Fruit fly (Drosophila melanogaster) whole organism, embryonic: ENCODE measurements around the gene haf.
A peak's percentile ranks its signal among the peaks of the same experiment; 100 is the strongest.

Experiments
- Ada2b ChIP-seq: fragments of 200-800 bp; sonication (Bioruptor generic); IDR thresholded peaks from 2 replicates; pipeline ENCODE4 v1.3.6; 2022; ENCODE audit warnings: missing biosample characterization, missing genetic modification characterization
- Asciz ChIP-seq: fragments of 200-800 bp; sonication (Bioruptor generic); optimal IDR thresholded peaks from 2 replicates; lab custom pipeline; 2017; ENCODE audit warnings: missing biosample characterization, mild to moderate bottlenecking, missing genetic modification characterization, missing genetic modification reagents
- BtbVII ChIP-seq: fragments of 200-800 bp; sonication (Bioruptor generic); optimal IDR thresholded peaks from 3 replicates; lab custom pipeline; 2017; ENCODE audit warnings: missing biosample characterization, mild to moderate bottlenecking, missing genetic modification characterization
- CG10209 ChIP-seq: fragments of 200-800 bp; sonication (Bioruptor generic); optimal IDR thresholded peaks from 3 replicates; lab custom pipeline; 2017; ENCODE audit warnings: missing biosample characterization, mild to moderate bottlenecking, missing genetic modification characterization, missing genetic modification reagents
- CG10979 ChIP-seq: fragments of 200-800 bp; sonication (Bioruptor generic); optimal IDR thresholded peaks from 2 replicates; lab custom pipeline; 2018; ENCODE audit warnings: missing biosample characterization, mild to moderate bottlenecking, missing genetic modification characterization, moderate library complexity
- CG11504 ChIP-seq: fragments of 200-800 bp; sonication (Bioruptor generic); optimal IDR thresholded peaks from 3 replicates; lab custom pipeline; 2019; ENCODE audit warnings: missing biosample characterization, mild to moderate bottlenecking, missing genetic modification characterization, moderate library complexity
- CG12659 ChIP-seq: fragments of 200-800 bp; sonication (Bioruptor generic); optimal IDR thresholded peaks from 3 replicates; lab custom pipeline; 2017; ENCODE audit warnings: mild to moderate bottlenecking, missing biosample characterization, missing genetic modification reagents, missing genetic modification characterization
- CG13296 ChIP-seq: fragments of 200-800 bp; sonication (Bioruptor generic); optimal IDR thresholded peaks from 3 replicates; lab custom pipeline; 2018; ENCODE audit warnings: missing biosample characterization, mild to moderate bottlenecking, missing genetic modification characterization
- CG13775 ChIP-seq: fragments of 200-800 bp; sonication (Bioruptor generic); optimal IDR thresholded peaks from 3 replicates; lab custom pipeline; 2017; ENCODE audit warnings: missing biosample characterization, mild to moderate bottlenecking, missing genetic modification characterization
- CG14965 ChIP-seq: fragments of 200-800 bp; sonication (Bioruptor generic); optimal IDR thresholded peaks from 2 replicates; lab custom pipeline; 2016; ENCODE audit warnings: missing biosample characterization, missing genetic modification characterization, borderline replicate concordance
- CG2678 ChIP-seq: fragments of 200-800 bp; sonication (Bioruptor generic); optimal IDR thresholded peaks from 3 replicates; lab custom pipeline; 2019; ENCODE audit warnings: missing biosample characterization, mild to moderate bottlenecking, missing genetic modification characterization, moderate library complexity
- CG30403 ChIP-seq: fragments of 200-800 bp; sonication (Bioruptor generic); optimal IDR thresholded peaks from 3 replicates; lab custom pipeline; 2016; ENCODE audit warnings: missing biosample characterization, missing genetic modification characterization
- CG31441 ChIP-seq: fragments of 200-800 bp; sonication (Bioruptor generic); IDR thresholded peaks from 2 replicates; pipeline ENCODE4 v1.3.6; 2022; ENCODE audit warnings: missing biosample characterization, missing genetic modification characterization
- CG3838 ChIP-seq: fragments of 200-800 bp; sonication (Bioruptor generic); optimal IDR thresholded peaks from 3 replicates; lab custom pipeline; 2016; ENCODE audit warnings: missing biosample characterization, missing genetic modification characterization
- CG4328 ChIP-seq: fragments of 200-800 bp; sonication (Bioruptor generic); optimal IDR thresholded peaks from 3 replicates; lab custom pipeline; 2017; ENCODE audit warnings: missing biosample characterization, missing genetic modification reagents, missing genetic modification characterization
- CG4404 ChIP-seq: fragments of 200-800 bp; sonication (Bioruptor generic); IDR thresholded peaks from 2 replicates; pipeline ENCODE4 v1.3.6; 2022; ENCODE audit warnings: missing biosample characterization, missing genetic modification characterization
- CG4424 ChIP-seq: fragments of 200-800 bp; sonication (Bioruptor generic); optimal IDR thresholded peaks from 3 replicates; lab custom pipeline; 2016; ENCODE audit warnings: missing biosample characterization, missing genetic modification characterization
- CG5180 ChIP-seq: fragments of 200-800 bp; sonication (Bioruptor generic); optimal IDR thresholded peaks from 3 replicates; lab custom pipeline; 2017; ENCODE audit warnings: missing biosample characterization, missing genetic modification characterization, mild to moderate bottlenecking, moderate library complexity, missing genetic modification reagents
- CG6854 ChIP-seq: fragments of 200-800 bp; sonication (Bioruptor generic); optimal IDR thresholded peaks from 3 replicates; lab custom pipeline; 2017; ENCODE audit warnings: missing biosample characterization, mild to moderate bottlenecking, missing genetic modification characterization
- CG7745 ChIP-seq: fragments of 200-800 bp; sonication (Bioruptor generic); optimal IDR thresholded peaks from 2 replicates; lab custom pipeline; 2018; ENCODE audit warnings: missing biosample characterization, mild to moderate bottlenecking, missing genetic modification characterization, moderate library complexity
- CG7839 ChIP-seq: fragments of 200-800 bp; sonication (Bioruptor generic); optimal IDR thresholded peaks from 3 replicates; lab custom pipeline; 2018; ENCODE audit warnings: missing biosample characterization, mild to moderate bottlenecking, missing genetic modification characterization, moderate library complexity
- CG8290 ChIP-seq, 3 experiments: fragments of 200-800 bp; sonication (Bioruptor generic); optimal IDR thresholded peaks; 2 replicates each; lab custom pipeline; 2016 to 2019; ENCODE audit warnings: missing biosample characterization in 3 of 3, missing genetic modification characterization in 3 of 3, mild to moderate bottlenecking in 2 of 3, moderate library complexity in 1 of 3
- CG9215 ChIP-seq: fragments of 200-800 bp; sonication (Bioruptor generic); IDR thresholded peaks from 2 replicates; pipeline ENCODE4 v1.3.6; 2022; ENCODE audit warnings: missing biosample characterization, missing genetic modification characterization
- CG9437 ChIP-seq: fragments of 200-800 bp; sonication (Bioruptor generic); optimal IDR thresholded peaks from 2 replicates; lab custom pipeline; 2018; ENCODE audit warnings: missing biosample characterization, mild to moderate bottlenecking, missing genetic modification characterization
- CoRest ChIP-seq: fragments of 200-800 bp; sonication (Bioruptor generic); optimal IDR thresholded peaks from 3 replicates; lab custom pipeline; 2018; ENCODE audit warnings: missing biosample characterization, mild to moderate bottlenecking, missing genetic modification characterization, moderate library complexity
- HLHmδ ChIP-seq: fragments of 200-800 bp; sonication (Bioruptor generic); optimal IDR thresholded peaks from 2 replicates; lab custom pipeline; 2018; ENCODE audit warnings: missing biosample characterization, mild to moderate bottlenecking, missing genetic modification characterization, moderate library complexity
- Hey ChIP-seq: fragments of 200-800 bp; sonication (Bioruptor generic); optimal IDR thresholded peaks from 3 replicates; lab custom pipeline; 2018; ENCODE audit warnings: missing biosample characterization, mild to moderate bottlenecking, missing genetic modification characterization
- Hsf ChIP-seq: fragments of 200-800 bp; sonication (Bioruptor generic); optimal IDR thresholded peaks from 3 replicates; lab custom pipeline; 2016; ENCODE audit warnings: missing biosample characterization, missing genetic modification characterization
- Med ChIP-seq: fragments of 200-800 bp; sonication (Bioruptor generic); peaks from one replicate; lab custom pipeline; 2016; ENCODE audit warnings: missing biosample characterization, missing genetic modification characterization, mild to moderate bottlenecking, inconsistent platforms, moderate library complexity
- Meics ChIP-seq: fragments of 200-800 bp; sonication (Bioruptor generic); optimal IDR thresholded peaks from 2 replicates; lab custom pipeline; 2017; ENCODE audit warnings: missing biosample characterization, mild to moderate bottlenecking, missing genetic modification characterization
- Mrtf ChIP-seq: fragments of 200-800 bp; sonication (Bioruptor generic); IDR thresholded peaks from 3 replicates; pipeline ENCODE4 v1.3.6; 2022; ENCODE audit warnings: missing biosample characterization, missing genetic modification characterization
- PHDP ChIP-seq: fragments of 200-800 bp; sonication (Bioruptor generic); optimal IDR thresholded peaks from 3 replicates; lab custom pipeline; 2018; ENCODE audit warnings: missing biosample characterization, mild to moderate bottlenecking, missing genetic modification characterization, moderate library complexity
- Six4 ChIP-seq: fragments of 200-800 bp; sonication (Bioruptor generic); optimal IDR thresholded peaks from 2 replicates; lab custom pipeline; 2016; ENCODE audit warnings: missing biosample characterization, missing genetic modification characterization
- Ssrp ChIP-seq: fragments of 200-800 bp; sonication (Bioruptor generic); optimal IDR thresholded peaks from 2 replicates; lab custom pipeline; 2018; ENCODE audit warnings: missing biosample characterization, mild to moderate bottlenecking, missing genetic modification characterization, moderate library complexity
- Xbp1 ChIP-seq: fragments of 200-800 bp; sonication (Bioruptor generic); optimal IDR thresholded peaks from 3 replicates; lab custom pipeline; 2016; ENCODE audit warnings: missing biosample characterization, mild to moderate bottlenecking, missing genetic modification characterization
- az2 ChIP-seq: fragments of 200-800 bp; sonication (Bioruptor generic); optimal IDR thresholded peaks from 3 replicates; lab custom pipeline; 2016; ENCODE audit warnings: missing biosample characterization, missing genetic modification characterization
- cad ChIP-seq: fragments of >200 bp; optimal IDR thresholded peaks from 2 replicates; lab custom pipeline; 2017; ENCODE audit warnings: missing biosample characterization, missing genetic modification characterization
- ci ChIP-seq: fragments of 200-800 bp; sonication (Bioruptor generic); IDR thresholded peaks from 3 replicates; pipeline ENCODE4 v1.3.6; 2022; ENCODE audit warnings: missing biosample characterization, missing genetic modification characterization
- fd96Cb ChIP-seq: fragments of 200-800 bp; sonication (Bioruptor generic); optimal IDR thresholded peaks from 2 replicates; lab custom pipeline; 2018; ENCODE audit warnings: missing biosample characterization, mild to moderate bottlenecking, missing genetic modification characterization, moderate library complexity
- grau ChIP-seq: fragments of 200-800 bp; optimal IDR thresholded peaks from 3 replicates; lab custom pipeline; 2019; ENCODE audit warnings: missing biosample characterization, mild to moderate bottlenecking, missing genetic modification characterization, moderate library complexity
- ind ChIP-seq: fragments of 200-800 bp; sonication (Bioruptor generic); optimal IDR thresholded peaks from 3 replicates; lab custom pipeline; 2016; ENCODE audit warnings: missing biosample characterization, missing genetic modification characterization
- ken ChIP-seq: fragments of 200-800 bp; sonication (Bioruptor generic); IDR thresholded peaks from 3 replicates; pipeline ENCODE4 v1.3.6; 2022; ENCODE audit warnings: missing biosample characterization, missing genetic modification characterization
- kni ChIP-seq: fragments of 200-800 bp; sonication (Bioruptor generic); optimal IDR thresholded peaks from 3 replicates; lab custom pipeline; 2017; ENCODE audit warnings: mild to moderate bottlenecking, missing biosample characterization, missing genetic modification reagents, missing genetic modification characterization
- nau ChIP-seq: fragments of 200-800 bp; sonication (Bioruptor generic); optimal IDR thresholded peaks from 3 replicates; lab custom pipeline; 2017; ENCODE audit warnings: missing biosample characterization, mild to moderate bottlenecking, missing genetic modification characterization, missing genetic modification reagents
- nmo ChIP-seq: fragments of 200-800 bp; sonication (Bioruptor generic); optimal IDR thresholded peaks from 2 replicates; lab custom pipeline; 2018; ENCODE audit warnings: missing biosample characterization, mild to moderate bottlenecking, missing genetic modification characterization, moderate library complexity
- pan ChIP-seq, 4 experiments: fragments of >200 bp in 3 of 4; fragments of 200-800 bp in 1 of 4; sonication (Bioruptor generic) in 1 of 4; optimal IDR thresholded peaks in 3 of 4; IDR thresholded peaks in 1 of 4; 2 replicates each; pipeline versions ENCODE4 v1.3.6 to Lab custom; 2017 to 2022; ENCODE audit warnings: missing biosample characterization in 2 of 4, missing genetic modification characterization in 2 of 4, mixed read lengths in 1 of 4
- phol ChIP-seq: fragments of 200-800 bp; sonication (Bioruptor generic); optimal IDR thresholded peaks from 3 replicates; lab custom pipeline; 2018; ENCODE audit warnings: missing biosample characterization, mild to moderate bottlenecking, missing genetic modification characterization, moderate library complexity
- scrt ChIP-seq: fragments of 200-800 bp; sonication (Bioruptor generic); optimal IDR thresholded peaks from 2 replicates; lab custom pipeline; 2018; ENCODE audit warnings: missing biosample characterization, mild to moderate bottlenecking, missing genetic modification characterization, moderate library complexity
- zf30C ChIP-seq: fragments of 200-800 bp; sonication (Bioruptor generic); optimal IDR thresholded peaks from 3 replicates; lab custom pipeline; 2018; ENCODE audit warnings: missing biosample characterization, mild to moderate bottlenecking, missing genetic modification characterization

The haf gene

DNA sequence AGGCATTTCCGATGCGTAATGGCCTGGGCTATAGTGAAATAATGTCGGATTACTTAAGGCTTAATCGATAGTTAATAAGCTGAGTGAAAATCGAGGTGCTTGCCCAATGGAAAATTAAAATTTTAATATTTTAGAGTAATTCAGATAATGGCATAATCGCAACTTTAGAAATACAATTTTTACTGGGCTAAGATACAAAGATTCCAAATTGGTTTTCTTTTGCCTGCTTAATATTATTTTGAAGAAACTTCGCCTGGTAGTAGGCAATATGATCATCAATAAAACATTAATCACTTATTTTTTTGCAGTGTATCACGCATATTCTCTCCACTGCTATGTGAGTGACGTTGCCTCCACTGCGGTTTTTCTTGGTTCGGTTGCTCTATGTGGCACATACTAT, 64.3 kb downstream of the haf start (continued):
- TF ChIP-seq CG4328 (GFP tag; lab: Kevin White, UChicago), result peak; percentile 10
- peak; percentile 15 for TF ChIP-seq Xbp1 (GFP tag; lab: Kevin White, UChicago)
- TF ChIP-seq CG9215 (GFP tag; lab: Robert Waterston, UW), result no peak
- TF ChIP-seq scrt (GFP tag; lab: Kevin White, UChicago), result peak; percentile 10
- TF ChIP-seq CG12659 (GFP tag; lab: Kevin White, UChicago), result peak; percentile 40
- peak; percentile 18 for TF ChIP-seq nmo (GFP tag; lab: Kevin White, UChicago)
- TF ChIP-seq CG10979 (tag; lab: Kevin White, UChicago), result peak; percentile 9
- no peak for TF ChIP-seq CG14965 (GFP tag; lab: Kevin White, UChicago)
- peak; percentile 80 for TF ChIP-seq CG2678 (tag; lab: Kevin White, UChicago)
- TF ChIP-seq zf30C (GFP tag; lab: Kevin White, UChicago), result no peak
- peak; percentile 56 for TF ChIP-seq CoRest (tag; lab: Kevin White, UChicago)
- peak; percentile 68 for TF ChIP-seq CG11504 (tag; lab: Kevin White, UChicago)
- peak; percentile 57; the same call in 1 of the 2 replicates for TF ChIP-seq CG31441 (GFP tag; lab: Robert Waterston, UW)
- TF ChIP-seq CG9437 (GFP tag; lab: Kevin White, UChicago), result peak; percentile 40
- TF ChIP-seq CG6854 (GFP tag; lab: Kevin White, UChicago), result peak; percentile 46
- peak; percentile 75 for TF ChIP-seq BtbVII (GFP tag; lab: Kevin White, UChicago)
- TF ChIP-seq CG13775 (GFP tag; lab: Kevin White, UChicago), result peak; percentile 13
- TF ChIP-seq CG10209 (GFP tag; lab: Kevin White, UChicago), result peak; percentile 28
- no peak for TF ChIP-seq Hey
- TF ChIP-seq CG13296 (GFP tag; lab: Kevin White, UChicago), result peak; percentile 37
- TF ChIP-seq az2 (GFP tag; lab: Kevin White, UChicago), result peak; percentile 4
- no peak for TF ChIP-seq pan (optimal IDR thresholded peaks at IDR 0.05; lab: Kevin White, UChicago)
- TF ChIP-seq pan (GFP tag; optimal IDR thresholded peaks at IDR 0.05 in 1 of 2, IDR thresholded peaks at IDR 0.05 in 1 of 2), result peak in 1 of 2 experiments; percentile 26
- peak; percentile 31 for TF ChIP-seq PHDP (tag; lab: Kevin White, UChicago)
- TF ChIP-seq ken (GFP tag; lab: Robert Waterston, UW), result no peak
- TF ChIP-seq HLHmδ, result no peak
- TF ChIP-seq CG4404 (GFP tag; lab: Robert Waterston, UW), result no peak
- no peak for TF ChIP-seq kni (GFP tag; lab: Kevin White, UChicago)
- no peak for TF ChIP-seq CG3838 (GFP tag; lab: Kevin White, UChicago)
- no peak for TF ChIP-seq CG7745 (tag; lab: Kevin White, UChicago)
- TF ChIP-seq CG7839 (tag; lab: Kevin White, UChicago), result peak; percentile 65
- 0 out of 3 replicates have a peak, but pooled peaks have one; percentile 28 for TF ChIP-seq ci
- peak; percentile 16 for TF ChIP-seq nau (GFP tag; lab: Kevin White, UChicago)
- peak; percentile 19 for TF ChIP-seq CG5180 (GFP tag; lab: Kevin White, UChicago)
- peak; percentile 41 for TF ChIP-seq CG30403 (GFP tag; lab: Kevin White, UChicago)
- peak; percentile 55 for TF ChIP-seq phol (tag; lab: Kevin White, UChicago)
- no peak for TF ChIP-seq Mrtf (GFP tag; lab: Robert Waterston, UW)
- no peak for TF ChIP-seq cad (GFP tag; lab: Kevin White, UChicago)
- peak; percentile 6 for TF ChIP-seq fd96Cb (tag; lab: Kevin White, UChicago)
- peak; percentile 22; the same call in 1 of the 2 replicates for TF ChIP-seq Ada2b (GFP tag; lab: Robert Waterston, UW)
- no peak for TF ChIP-seq Ssrp (tag; lab: Kevin White, UChicago)
- TF ChIP-seq CG8290 (GFP tag; optimal IDR thresholded peaks at IDR 0.05; lab: Kevin White, UChicago), result no peak
- no peak for TF ChIP-seq CG8290 (tag; optimal IDR thresholded peaks at IDR 0.05; lab: Kevin White, UChicago)
- peak; percentile 53 for TF ChIP-seq grau (tag; lab: Kevin White, UChicago)
- no peak for TF ChIP-seq Six4 (GFP tag; lab: Kevin White, UChicago)
- TF ChIP-seq CG4424 (GFP tag; lab: Kevin White, UChicago), result peak; percentile 46
- TF ChIP-seq Med, result peak; percentile 58
- TF ChIP-seq Hsf (GFP tag; lab: Kevin White, UChicago), result peak; percentile 60
- TF ChIP-seq Asciz, result no peak
- peak; percentile 73 for TF ChIP-seq Meics (GFP tag; lab: Kevin White, UChicago)
- peak; percentile 33 for TF ChIP-seq ind (GFP tag; lab: Kevin White, UChicago)
